Worm (Caenorhabditis elegans) whole organism, late embryonic: Measurements from ENCODE around the gene K08B4.7.
A peak's percentile ranks its signal among the peaks of the same experiment; 100 is the strongest.

Experiments
- C08G9.2 ChIP-seq: sonication (generic microtip); optimal IDR thresholded peaks from 2 replicates; lab custom pipeline; 2016; ENCODE audit warnings: mild to moderate bottlenecking, missing genetic modification characterization, moderate library complexity, missing compliant biosample characterization
- C38D4.7 ChIP-seq: fragments of 200-800 bp; sonication (Bioruptor generic); optimal IDR thresholded peaks from 2 replicates; lab custom pipeline; 2018; ENCODE audit warnings: mild to moderate bottlenecking, missing genetic modification characterization, moderate library complexity, missing compliant biosample characterization
- F13H6.1 ChIP-seq: sonication (generic microtip); optimal IDR thresholded peaks from 2 replicates; lab custom pipeline; 2016; ENCODE audit warnings: missing genetic modification characterization, missing compliant biosample characterization
- K09A11.1 ChIP-seq: sonication (generic microtip); optimal IDR thresholded peaks from 2 replicates; lab custom pipeline; 2017; ENCODE audit warnings: antibody characterized with exemption, mild to moderate bottlenecking, missing genetic modification characterization, missing compliant biosample characterization; ENCODE audit not compliant: insufficient read depth
- Y22D7AL.16 ChIP-seq: sonication (generic microtip); optimal IDR thresholded peaks from 2 replicates; lab custom pipeline; 2016; ENCODE audit warnings: missing genetic modification characterization, missing compliant biosample characterization
- ama-1 ChIP-seq: fragments of 150-350 bp; optimal IDR thresholded peaks from 2 replicates; lab custom pipeline; 2014
- ceh-14 ChIP-seq: sonication (generic microtip); optimal IDR thresholded peaks from 2 replicates; lab custom pipeline; 2016; ENCODE audit warnings: missing genotype, missing genetic modification characterization, missing compliant biosample characterization
- ceh-19 ChIP-seq: fragments of 200-800 bp; sonication (Bioruptor generic); optimal IDR thresholded peaks from 2 replicates; lab custom pipeline; 2018; ENCODE audit warnings: mild to moderate bottlenecking, missing genetic modification characterization, missing compliant biosample characterization
- ceh-22 ChIP-seq: sonication (generic microtip); optimal IDR thresholded peaks from 2 replicates; lab custom pipeline; 2017; ENCODE audit warnings: missing biosample characterization, missing genetic modification characterization
- ceh-24 ChIP-seq: sonication (generic microtip); optimal IDR thresholded peaks from 2 replicates; lab custom pipeline; 2016; ENCODE audit warnings: mild to moderate bottlenecking, missing genetic modification characterization, missing compliant biosample characterization
- ceh-34 ChIP-seq: sonication (generic microtip); optimal IDR thresholded peaks from 2 replicates; lab custom pipeline; 2016; ENCODE audit warnings: mild to moderate bottlenecking, missing genetic modification characterization, missing compliant biosample characterization
- ceh-48 ChIP-seq: sonication (generic microtip); optimal IDR thresholded peaks from 2 replicates; lab custom pipeline; 2016; ENCODE audit warnings: missing genetic modification characterization, inconsistent platforms, missing compliant biosample characterization
- ceh-9 ChIP-seq: sonication (generic microtip); optimal IDR thresholded peaks from 2 replicates; lab custom pipeline; 2016; ENCODE audit warnings: mild to moderate bottlenecking, missing genetic modification characterization, inconsistent platforms, missing compliant biosample characterization
- che-1 ChIP-seq: sonication (generic microtip); optimal IDR thresholded peaks from 2 replicates; lab custom pipeline; 2016; ENCODE audit warnings: mild to moderate bottlenecking, missing genetic modification characterization, missing compliant biosample characterization
- dmd-4 ChIP-seq: sonication (generic microtip); optimal IDR thresholded peaks from 2 replicates; lab custom pipeline; 2016; ENCODE audit warnings: borderline replicate concordance, missing genetic modification characterization, missing compliant biosample characterization
- elt-2 ChIP-seq: sonication (generic microtip); optimal IDR thresholded peaks from 2 replicates; lab custom pipeline; 2016; ENCODE audit warnings: missing genetic modification reagents, missing genetic modification characterization, missing compliant biosample characterization
- fax-1 ChIP-seq: sonication (generic microtip); optimal IDR thresholded peaks from 2 replicates; lab custom pipeline; 2016; ENCODE audit warnings: missing genotype, missing genetic modification characterization, missing compliant biosample characterization
- fkh-10 ChIP-seq: fragments of 150-350 bp; optimal IDR thresholded peaks from 2 replicates; lab custom pipeline; 2014; ENCODE audit warnings: missing biosample characterization, missing genetic modification reagents, missing genetic modification characterization
- fkh-6 ChIP-seq: sonication (generic microtip); optimal IDR thresholded peaks from 2 replicates; lab custom pipeline; 2016; ENCODE audit warnings: missing genetic modification characterization, missing compliant biosample characterization
- gmeb-2 ChIP-seq: sonication (generic microtip); optimal IDR thresholded peaks from 2 replicates; lab custom pipeline; 2016; ENCODE audit warnings: missing genetic modification characterization, inconsistent platforms, missing compliant biosample characterization
- hlh-13 ChIP-seq: fragments of 200-800 bp; sonication (Bioruptor generic); optimal IDR thresholded peaks from 2 replicates; lab custom pipeline; 2018; ENCODE audit warnings: mild to moderate bottlenecking, missing genetic modification characterization, missing compliant biosample characterization
- hlh-15 ChIP-seq: sonication (generic microtip); optimal IDR thresholded peaks from 2 replicates; lab custom pipeline; 2016; ENCODE audit warnings: missing genetic modification characterization, missing compliant biosample characterization
- hlh-30 ChIP-seq: sonication (generic microtip); optimal IDR thresholded peaks from 2 replicates; lab custom pipeline; 2017; ENCODE audit warnings: antibody characterized with exemption, missing genetic modification characterization, missing compliant biosample characterization; ENCODE audit not compliant: insufficient read depth
- hlh-6 ChIP-seq: sonication (generic microtip); optimal IDR thresholded peaks from 2 replicates; lab custom pipeline; 2016; ENCODE audit warnings: missing genotype, missing genetic modification characterization, missing compliant biosample characterization
- lin-11 ChIP-seq: fragments of 200-800 bp; sonication (Bioruptor generic); optimal IDR thresholded peaks from 2 replicates; lab custom pipeline; 2018; ENCODE audit warnings: mild to moderate bottlenecking, missing genetic modification characterization, missing compliant biosample characterization
- mec-3 ChIP-seq: sonication (generic microtip); optimal IDR thresholded peaks from 2 replicates; lab custom pipeline; 2016; ENCODE audit warnings: borderline replicate concordance, missing genetic modification characterization, missing compliant biosample characterization
- nfya-1 ChIP-seq: sonication (generic microtip); optimal IDR thresholded peaks from 2 replicates; lab custom pipeline; 2017; ENCODE audit warnings: missing genetic modification characterization, mild to moderate bottlenecking, missing compliant biosample characterization, antibody characterized with exemption, moderate library complexity
- nhr-11 ChIP-seq: fragments of 150-350 bp; optimal IDR thresholded peaks from 2 replicates; lab custom pipeline; 2014; ENCODE audit warnings: missing biosample characterization, missing genetic modification characterization
- nhr-232 ChIP-seq: sonication (generic microtip); optimal IDR thresholded peaks from 2 replicates; lab custom pipeline; 2016; ENCODE audit warnings: missing genetic modification characterization, missing compliant biosample characterization
- npax-4 ChIP-seq: sonication (generic microtip); optimal IDR thresholded peaks from 2 replicates; lab custom pipeline; 2016; ENCODE audit warnings: missing genetic modification characterization, missing compliant biosample characterization
- pha-2 ChIP-seq: sonication (generic microtip); optimal IDR thresholded peaks from 2 replicates; lab custom pipeline; 2017; ENCODE audit warnings: mild to moderate bottlenecking, missing genetic modification characterization, missing compliant biosample characterization
- pqm-1 ChIP-seq: sonication (generic microtip); optimal IDR thresholded peaks from 2 replicates; lab custom pipeline; 2016; ENCODE audit warnings: missing genetic modification characterization, missing compliant biosample characterization
- rnt-1 ChIP-seq: sonication (generic microtip); optimal IDR thresholded peaks from 2 replicates; lab custom pipeline; 2016; ENCODE audit warnings: missing genetic modification characterization, missing compliant biosample characterization
- sdc-2 ChIP-seq: sonication (generic microtip); optimal IDR thresholded peaks from 2 replicates; lab custom pipeline; 2016; ENCODE audit warnings: missing genotype, missing genetic modification characterization, missing compliant biosample characterization
- sox-4 ChIP-seq: sonication (generic microtip); optimal IDR thresholded peaks from 2 replicates; lab custom pipeline; 2017; ENCODE audit warnings: mild to moderate bottlenecking, missing genetic modification characterization, inconsistent platforms, missing compliant biosample characterization
- ttx-3 ChIP-seq: sonication (generic microtip); optimal IDR thresholded peaks from 2 replicates; lab custom pipeline; 2016; ENCODE audit warnings: missing genetic modification reagents, missing genetic modification characterization, missing compliant biosample characterization
- unc-55 ChIP-seq: sonication (generic microtip); optimal IDR thresholded peaks from 2 replicates; lab custom pipeline; 2017; ENCODE audit warnings: missing biosample characterization, missing genetic modification reagents, missing genetic modification characterization
- ztf-16 ChIP-seq: sonication (generic microtip); optimal IDR thresholded peaks from 2 replicates; lab custom pipeline; 2017; ENCODE audit warnings: missing genetic modification characterization, missing compliant biosample characterization

K08B4.7 gene

ce11 chrIV:6092313-6092712 lies at the start of gene K08B4.7:
K08B4.7 (minus strand) TSS chrIV:6092413.
- TF ChIP-seq mec-3 (tag; lab: Kevin White, UChicago) (no peak), K09A11.1 (no peak), ceh-48 (tag; lab: Kevin White, UChicago) (no peak), nhr-232 (tag; lab: Kevin White, UChicago) (no peak), sdc-2 (tag; lab: Kevin White, UChicago) (no peak), che-1 (tag; lab: Kevin White, UChicago) (no peak), fax-1 (tag; lab: Kevin White, UChicago) (no peak), nfya-1 (no peak), fkh-10 (GFP tag; lab: Kevin White, UChicago) (no peak), ztf-16 (tag; lab: Kevin White, UChicago) (no peak), unc-55 (GFP tag; lab: Kevin White, UChicago) (no peak), ceh-22 (tag; lab: Kevin White, UChicago) (no peak), fkh-6 (tag; lab: Kevin White, UChicago) (no peak)

- peak; percentile 35 for TF ChIP-seq hlh-30 (tag; lab: Kevin White, UChicago)
- TF ChIP-seq fkh-6 (tag; lab: Kevin White, UChicago), result no peak
- peak; percentile 46 for TF ChIP-seq unc-55 (GFP tag; lab: Kevin White, UChicago)
These were observed 48.5 kb upstream of the K08B4.7 start for ce11 chrIV:6140700-6141099.

ce11 chrIV:6135592-6135991 lies 43.4 kb upstream of the K08B4.7 start:
- TF ChIP-seq nfya-1, result peak; percentile 60
- peak; percentile 45 for TF ChIP-seq unc-55 (GFP tag; lab: Kevin White, UChicago)
- TF ChIP-seq C38D4.7 (GFP tag; lab: Kevin White, UChicago), result no peak

ce11 chrIV:6134639-6135038 lies 42.4 kb upstream of the K08B4.7 start:
- TF ChIP-seq ceh-19 (GFP tag; lab: Kevin White, UChicago) (no peak), nhr-232 (tag; lab: Kevin White, UChicago) (no peak), gmeb-2 (tag; lab: Kevin White, UChicago) (no peak), ztf-16 (tag; lab: Kevin White, UChicago) (no peak), hlh-6 (tag; lab: Kevin White, UChicago) (no peak), unc-55 (GFP tag; lab: Kevin White, UChicago) (no peak), pqm-1 (tag; lab: Kevin White, UChicago) (no peak), sox-4 (tag; lab: Kevin White, UChicago) (no peak), hlh-15 (no peak), lin-11 (tag; lab: Kevin White, UChicago) (no peak), ceh-34 (tag; lab: Kevin White, UChicago) (no peak), Y22D7AL.16 (tag; lab: Kevin White, UChicago) (no peak), fkh-6 (tag; lab: Kevin White, UChicago) (no peak), ceh-14 (tag; lab: Kevin White, UChicago) (no peak), K09A11.1 (no peak), elt-2 (no peak), ttx-3 (tag; lab: Kevin White, UChicago) (no peak), ama-1 (lab: Kevin White, UChicago) (no peak)

- no peak for TF ChIP-seq hlh-13 (GFP tag; lab: Kevin White, UChicago)
- no peak for TF ChIP-seq nfya-1
- no peak for TF ChIP-seq nhr-11 (tag; lab: Kevin White, UChicago)
- no peak for TF ChIP-seq hlh-6 (tag; lab: Kevin White, UChicago)
- TF ChIP-seq rnt-1 (tag; lab: Kevin White, UChicago), result no peak
- no peak for TF ChIP-seq pha-2
- no peak for TF ChIP-seq dmd-4 (tag; lab: Kevin White, UChicago)
- TF ChIP-seq ceh-9, result no peak
- TF ChIP-seq C08G9.2 (tag; lab: Kevin White, UChicago), result no peak
- no peak for TF ChIP-seq ceh-24
- no peak for TF ChIP-seq F13H6.1 (tag; lab: Kevin White, UChicago)
- TF ChIP-seq ceh-34 (tag; lab: Kevin White, UChicago), result no peak
- TF ChIP-seq fkh-6 (tag; lab: Kevin White, UChicago), result no peak
- TF ChIP-seq npax-4 (tag; lab: Kevin White, UChicago), result no peak
These were observed 38.2 kb upstream of the K08B4.7 start for ce11 chrIV:6130437-6130836.
